Worm (Caenorhabditis elegans): Measurements from ENCODE around the gene aqp-4.
A peak's percentile ranks its signal among the peaks of the same experiment; 100 is the strongest.

aqp-4 gene

DNA sequence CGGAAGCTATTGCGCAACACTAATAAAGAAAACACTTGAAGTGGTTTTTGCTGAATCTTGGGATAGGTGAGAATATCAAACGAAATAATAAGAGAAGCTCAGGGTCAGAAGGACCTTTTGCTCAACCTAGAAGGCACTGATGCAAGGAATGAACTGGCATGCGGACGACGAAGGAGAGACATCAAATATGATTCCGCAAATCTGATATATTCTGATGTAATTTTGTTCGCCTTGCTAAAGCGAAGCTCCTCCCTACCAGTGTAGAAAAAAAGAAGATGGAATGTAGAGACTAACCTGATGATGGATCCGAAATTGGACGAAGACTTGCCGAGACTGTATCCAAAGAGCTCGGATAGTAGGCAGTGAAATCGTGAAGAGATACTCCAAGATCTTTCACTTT, 30.6 kb downstream of the aqp-4 start:
- no peak for TF ChIP-seq ceh-44 (GFP tag; IDR thresholded peaks at IDR 0.05)
- no peak for TF ChIP-seq nhr-10 (tag; optimal IDR thresholded peaks at IDR 0.05)
- no peak for TF ChIP-seq dmd-9 (GFP tag; IDR thresholded peaks at IDR 0.05)
- TF ChIP-seq snpc-4 (tag; optimal IDR thresholded peaks at IDR 0.05) = no peak
- peak; percentile 30 for TF ChIP-seq fkh-10 (GFP tag; optimal IDR thresholded peaks at IDR 0.05)
- TF ChIP-seq ces-1 (GFP tag; optimal IDR thresholded peaks at IDR 0.05) = peak; percentile 96
- peak; percentile 68 for TF ChIP-seq ctbp-1 (GFP tag; IDR thresholded peaks at IDR 0.05)

DNA sequence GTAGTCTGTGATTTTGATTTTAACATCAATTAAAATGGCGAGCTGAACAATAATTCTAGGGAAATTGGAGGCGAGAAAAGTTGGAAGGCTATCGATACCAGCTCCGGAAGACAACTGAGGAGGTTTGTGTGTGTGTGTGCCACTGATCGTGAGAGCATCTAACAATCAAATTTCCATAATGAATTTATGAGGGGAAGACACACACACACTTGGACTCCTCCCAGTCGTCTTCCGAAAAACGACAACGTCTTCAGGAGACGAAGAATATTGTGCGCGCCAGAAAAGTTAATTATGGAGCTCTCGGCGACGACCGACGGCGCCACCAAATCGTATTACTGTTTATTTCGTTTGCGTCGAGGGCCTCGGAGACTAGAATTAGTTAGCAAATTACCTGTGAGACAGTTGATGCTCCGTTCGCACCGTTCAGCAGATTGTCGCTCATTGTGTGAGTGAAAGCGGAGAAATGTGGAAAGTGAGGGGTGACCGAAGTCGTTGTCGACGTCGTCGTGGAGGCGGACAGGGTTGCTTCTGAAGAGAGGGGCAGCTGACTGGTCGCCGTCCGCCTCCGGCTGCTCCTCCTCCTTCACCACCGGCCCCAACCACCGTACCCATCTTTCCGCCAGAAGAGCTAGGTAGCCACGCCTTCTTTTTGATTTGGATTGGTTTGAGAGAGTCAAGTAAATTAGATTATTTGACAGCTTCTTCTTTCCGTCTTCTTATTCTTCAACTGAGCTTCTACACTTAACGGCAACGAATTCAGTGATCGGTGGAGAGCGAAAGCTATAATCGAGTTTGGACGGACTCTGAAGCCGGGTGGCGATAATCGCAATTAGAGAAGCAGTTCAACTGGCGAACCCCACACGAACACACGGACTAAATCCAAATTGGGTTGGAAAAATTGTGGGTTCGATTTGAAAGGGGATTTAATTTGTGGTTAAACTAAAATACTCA, 31.7 kb downstream of the aqp-4 start, which contains the start of gene unc-42:
unc-42 (minus strand) TSS at position 564 of the 951 bp plus-strand sequence.
- TF ChIP-seq zip-11 (GFP tag; IDR thresholded peaks at IDR 0.05) = no peak
- TF ChIP-seq jun-1 (tag; optimal IDR thresholded peaks at IDR 0.05) = no peak
- TF ChIP-seq set-16 (GFP tag; IDR thresholded peaks at IDR 0.05) = peak; percentile 93
- no peak for TF ChIP-seq hmg-1.1 (GFP tag; IDR thresholded peaks at IDR 0.05)
- no peak for TF ChIP-seq ZK337.2 (GFP tag; IDR thresholded peaks at IDR 0.05)
- TF ChIP-seq ztf-11 (tag; optimal IDR thresholded peaks at IDR 0.05) = no peak
- TF ChIP-seq zip-2 (tag; optimal IDR thresholded peaks at IDR 0.05) = no peak
- TF ChIP-seq ama-1 (optimal IDR thresholded peaks at IDR 0.05) = no peak
- no peak for TF ChIP-seq daf-8 (GFP tag; IDR thresholded peaks at IDR 0.05)
- no peak for TF ChIP-seq nhr-77 (tag; optimal IDR thresholded peaks at IDR 0.05)
- TF ChIP-seq Y5F2A.4 (GFP tag; optimal IDR thresholded peaks at IDR 0.05) = no peak
- TF ChIP-seq ctbp-1 (GFP tag; IDR thresholded peaks at IDR 0.05) = peak; percentile 70
- TF ChIP-seq skn-1 (tag; optimal IDR thresholded peaks at IDR 0.05) = no peak
- TF ChIP-seq Y75B8A.6 (GFP tag; IDR thresholded peaks at IDR 0.05) = no peak
- TF ChIP-seq nhr-41 (GFP tag; IDR thresholded peaks at IDR 0.05) = no peak
- TF ChIP-seq nhr-42 (GFP tag; IDR thresholded peaks at IDR 0.05) = no peak
- TF ChIP-seq zag-1 (tag; optimal IDR thresholded peaks at IDR 0.05) = no peak
- no peak for TF ChIP-seq daf-16 (GFP tag; optimal IDR thresholded peaks at IDR 0.05)
- no peak for TF ChIP-seq daf-16 (tag; optimal IDR thresholded peaks at IDR 0.05)
- no peak for TF ChIP-seq nhr-10 (tag; optimal IDR thresholded peaks at IDR 0.05)
- no peak for TF ChIP-seq T20F7.1 (GFP tag; optimal IDR thresholded peaks at IDR 0.05)
- peak in 1 of 2 experiments; percentile 40 for TF ChIP-seq lsy-2 (tag; optimal IDR thresholded peaks at IDR 0.05)
- TF ChIP-seq ces-1 (GFP tag; optimal IDR thresholded peaks at IDR 0.05) = peak; percentile 100
- no peak for TF ChIP-seq ceh-20 (GFP tag; IDR thresholded peaks at IDR 0.05)
- TF ChIP-seq hlh-11 (tag; optimal IDR thresholded peaks at IDR 0.05) = no peak
- no peak for TF ChIP-seq F49E8.2 (tag; optimal IDR thresholded peaks at IDR 0.05; ENCODE audit: borderline replicate concordance)
- TF ChIP-seq egl-43 (GFP tag; IDR thresholded peaks at IDR 0.05) = no peak
- no peak for TF ChIP-seq tra-1 (GFP tag; IDR thresholded peaks at IDR 0.05)
- TF ChIP-seq fos-1 (tag; optimal IDR thresholded peaks at IDR 0.05) = no peak
- peak in 1 of 2 experiments; percentile 4 for TF ChIP-seq unc-62 (GFP tag; optimal IDR thresholded peaks at IDR 0.05 in 1 of 2)
- no peak for TF ChIP-seq unc-62 (tag; optimal IDR thresholded peaks at IDR 0.05)
- no peak for TF ChIP-seq duxl-1 (tag; optimal IDR thresholded peaks at IDR 0.05; ENCODE audit: poor library complexity)
- TF ChIP-seq F37D6.2 (tag; optimal IDR thresholded peaks at IDR 0.05) = no peak
- no peak for TF ChIP-seq unc-39 (tag; optimal IDR thresholded peaks at IDR 0.05)
- no peak for TF ChIP-seq lin-15B (tag; optimal IDR thresholded peaks at IDR 0.05)
- TF ChIP-seq madf-9 (GFP tag; conservative IDR thresholded peaks at IDR 0.05) = no peak
- TF ChIP-seq ZK546.5 (tag; optimal IDR thresholded peaks at IDR 0.05) = no peak
- no peak for TF ChIP-seq attf-4 (tag; optimal IDR thresholded peaks at IDR 0.05)
- TF ChIP-seq madf-5 (GFP tag; IDR thresholded peaks at IDR 0.05) = no peak
- no peak for TF ChIP-seq hlh-30 (tag; optimal IDR thresholded peaks at IDR 0.05; ENCODE audit: insufficient read depth)
- TF ChIP-seq aha-1 (tag) = peak; percentile 2
- TF ChIP-seq gei-8 (GFP tag; optimal IDR thresholded peaks at IDR 0.05) = no peak
- TF ChIP-seq F44E2.7 (GFP tag; IDR thresholded peaks at IDR 0.05) = no peak
- no peak for TF ChIP-seq dmd-8 (GFP tag; IDR thresholded peaks at IDR 0.05)
- TF ChIP-seq lim-7 (GFP tag; IDR thresholded peaks at IDR 0.05) = no peak
- no peak for TF ChIP-seq snpc-4 (tag; optimal IDR thresholded peaks at IDR 0.05)

Data from whole organism, L4 larva.